Fruit fly (Drosophila melanogaster) whole organism, embryonic: ENCODE data around the gene senju.
A peak's percentile ranks its signal among the peaks of the same experiment; 100 is the strongest.

ENCODE experiments used
- Bdp1 ChIP-seq: fragments of 200-800 bp; sonication (Bioruptor generic); optimal IDR thresholded peaks from 3 replicates; lab custom pipeline; 2016; ENCODE audit warnings: missing biosample characterization, missing genetic modification characterization
- Bgb ChIP-seq: fragments of 200-800 bp; sonication (Bioruptor generic); IDR thresholded peaks from 2 replicates; pipeline ENCODE4 v1.3.6; 2022; ENCODE audit warnings: missing biosample characterization, missing genetic modification characterization; ENCODE audit not compliant: partially characterized antibody
- Blimp-1 ChIP-seq: fragments of 200-800 bp; sonication (Bioruptor generic); optimal IDR thresholded peaks from 3 replicates; lab custom pipeline; 2018; ENCODE audit warnings: missing biosample characterization, missing genetic modification characterization, mild to moderate bottlenecking, moderate library complexity, missing genetic modification reagents
- C15 ChIP-seq: fragments of 200-800 bp; sonication (Bioruptor generic); IDR thresholded peaks from 3 replicates; pipeline ENCODE4 v1.3.6; 2022; ENCODE audit warnings: missing biosample characterization, missing genetic modification characterization
- CG11093 ChIP-seq: fragments of 200-800 bp; sonication (Bioruptor generic); IDR thresholded peaks from 3 replicates; pipeline ENCODE4 v1.3.6; 2022; ENCODE audit warnings: missing biosample characterization, missing genetic modification characterization
- CG11456 ChIP-seq: fragments of 200-800 bp; sonication (Bioruptor generic); IDR thresholded peaks from 3 replicates; pipeline ENCODE4 v1.3.6; 2022; ENCODE audit warnings: missing biosample characterization, missing genetic modification characterization
- CG12071 ChIP-seq: fragments of 200-800 bp; sonication (Bioruptor generic); optimal IDR thresholded peaks from 3 replicates; lab custom pipeline; 2018; ENCODE audit warnings: missing biosample characterization, mild to moderate bottlenecking, missing genetic modification characterization
- CG12659 ChIP-seq: fragments of 200-800 bp; sonication (Bioruptor generic); optimal IDR thresholded peaks from 3 replicates; lab custom pipeline; 2017; ENCODE audit warnings: mild to moderate bottlenecking, missing biosample characterization, missing genetic modification reagents, missing genetic modification characterization
- CG13894 ChIP-seq: fragments of 200-800 bp; sonication (Bioruptor generic); optimal IDR thresholded peaks from 3 replicates; lab custom pipeline; 2018; ENCODE audit warnings: missing biosample characterization, mild to moderate bottlenecking, missing genetic modification characterization, moderate library complexity
- CG14667 ChIP-seq: fragments of 200-800 bp; sonication (Bioruptor generic); IDR thresholded peaks from 2 replicates; pipeline ENCODE4 v1.3.6; 2022; ENCODE audit warnings: missing biosample characterization, missing genetic modification characterization
- CG2120 ChIP-seq: fragments of 200-800 bp; sonication (Bioruptor generic); optimal IDR thresholded peaks from 3 replicates; lab custom pipeline; 2016; ENCODE audit warnings: missing biosample characterization, missing genetic modification characterization
- CG30020 ChIP-seq: fragments of 200-800 bp; optimal IDR thresholded peaks from 2 replicates; lab custom pipeline; 2019; ENCODE audit warnings: missing biosample characterization, mild to moderate bottlenecking, missing genetic modification characterization, moderate library complexity
- CG32772 ChIP-seq: fragments of 200-800 bp; sonication (Bioruptor generic); IDR thresholded peaks from 2 replicates; pipeline ENCODE4 v1.3.6; 2022; ENCODE audit warnings: missing biosample characterization, missing genetic modification characterization
- CG33557 ChIP-seq: fragments of 200-800 bp; sonication (Bioruptor generic); optimal IDR thresholded peaks from 2 replicates; lab custom pipeline; 2019; ENCODE audit warnings: missing biosample characterization, mild to moderate bottlenecking, missing genetic modification characterization, moderate library complexity
- CG34422 ChIP-seq: fragments of 200-800 bp; sonication (Bioruptor generic); IDR thresholded peaks from 3 replicates; pipeline ENCODE4 v1.3.6; 2022; ENCODE audit warnings: missing biosample characterization, missing genetic modification characterization
- CG3838 ChIP-seq: fragments of 200-800 bp; sonication (Bioruptor generic); optimal IDR thresholded peaks from 3 replicates; lab custom pipeline; 2016; ENCODE audit warnings: missing biosample characterization, missing genetic modification characterization
- CG4404 ChIP-seq: fragments of 200-800 bp; sonication (Bioruptor generic); IDR thresholded peaks from 2 replicates; pipeline ENCODE4 v1.3.6; 2022; ENCODE audit warnings: missing biosample characterization, missing genetic modification characterization
- CG6175 ChIP-seq: fragments of 200-800 bp; sonication (Bioruptor generic); IDR thresholded peaks from 3 replicates; pipeline ENCODE4 v1.3.6; 2022; ENCODE audit warnings: missing biosample characterization, missing genetic modification characterization
- CG6683 ChIP-seq: fragments of 200-800 bp; sonication (Bioruptor generic); optimal IDR thresholded peaks from 2 replicates; lab custom pipeline; 2017; ENCODE audit warnings: missing biosample characterization, mild to moderate bottlenecking, missing genetic modification characterization, missing genetic modification reagents
- E2f2 ChIP-seq: fragments of 200-800 bp; sonication (Bioruptor generic); IDR thresholded peaks from 2 replicates; pipeline ENCODE4 v1.3.6; 2022; ENCODE audit warnings: missing biosample characterization, missing genetic modification characterization
- Eip74EF ChIP-seq, 2 experiments: fragments of 200-800 bp in 1 of 2; fragments of >200 bp in 1 of 2; sonication (Bioruptor generic) in 1 of 2; optimal IDR thresholded peaks; 2 replicates each; lab custom pipeline; 2017 to 2019; ENCODE audit warnings: missing biosample characterization in 2 of 2, missing genetic modification characterization in 2 of 2, mild to moderate bottlenecking in 1 of 2, moderate library complexity in 1 of 2
- Ets65A ChIP-seq: fragments of 200-800 bp; sonication (Bioruptor generic); peaks from one replicate; lab custom pipeline; 2016; ENCODE audit warnings: missing biosample characterization, missing genetic modification characterization
- HLH3B ChIP-seq: fragments of 200-800 bp; sonication (Bioruptor generic); IDR thresholded peaks from 2 replicates; pipeline ENCODE4 v1.3.6; 2022; ENCODE audit warnings: missing biosample characterization, missing genetic modification characterization
- Hr78 ChIP-seq, 2 experiments: fragments of 200-800 bp in 1 of 2; fragments of >200 bp in 1 of 2; sonication (Bioruptor generic) in 1 of 2; optimal IDR thresholded peaks; 2 replicates each; lab custom pipeline; 2017 to 2019; ENCODE audit warnings: missing biosample characterization in 2 of 2, missing genetic modification characterization in 2 of 2, mild to moderate bottlenecking in 1 of 2, moderate library complexity in 1 of 2
- Lpt ChIP-seq: fragments of >200 bp; optimal IDR thresholded peaks from 2 replicates; lab custom pipeline; 2018; ENCODE audit warnings: missing biosample characterization, missing genetic modification characterization
- Med ChIP-seq: fragments of 200-800 bp; sonication (Bioruptor generic); peaks from one replicate; lab custom pipeline; 2016; ENCODE audit warnings: missing biosample characterization, missing genetic modification characterization, mild to moderate bottlenecking, inconsistent platforms, moderate library complexity
- NC2α ChIP-seq: fragments of 200-800 bp; sonication (Bioruptor generic); optimal IDR thresholded peaks from 2 replicates; lab custom pipeline; 2016; ENCODE audit warnings: missing biosample characterization, missing genetic modification characterization
- Rfx ChIP-seq: fragments of 200-800 bp; sonication (Bioruptor generic); IDR thresholded peaks from 2 replicates; pipeline ENCODE4 v1.3.6; 2022; ENCODE audit warnings: missing biosample characterization, missing genetic modification characterization
- btn ChIP-seq: fragments of 200-800 bp; sonication (Bioruptor generic); optimal IDR thresholded peaks from 2 replicates; lab custom pipeline; 2016; ENCODE audit warnings: missing biosample characterization, missing genetic modification characterization
- cad ChIP-seq: fragments of >200 bp; optimal IDR thresholded peaks from 2 replicates; lab custom pipeline; 2017; ENCODE audit warnings: missing biosample characterization, missing genetic modification characterization
- chinmo ChIP-seq: fragments of 200-800 bp; sonication (Bioruptor generic); IDR thresholded peaks from 4 replicates; pipeline ENCODE4 v1.3.6; 2022; ENCODE audit warnings: missing biosample characterization, missing genetic modification characterization; ENCODE audit not compliant: partially characterized antibody
- cwo ChIP-seq: fragments of 200-800 bp; sonication (Bioruptor generic); optimal IDR thresholded peaks from 3 replicates; lab custom pipeline; 2017; ENCODE audit warnings: missing biosample characterization, missing genetic modification characterization, mild to moderate bottlenecking, moderate library complexity, missing genetic modification reagents
- da ChIP-seq: fragments of 200-800 bp; sonication (Bioruptor generic); optimal IDR thresholded peaks from 2 replicates; lab custom pipeline; 2016; ENCODE audit warnings: missing biosample characterization, missing genetic modification characterization
- danr ChIP-seq: fragments of 200-800 bp; sonication (Bioruptor generic); IDR thresholded peaks from 2 replicates; pipeline ENCODE4 v1.3.6; 2022; ENCODE audit warnings: missing biosample characterization, missing genetic modification characterization
- dati ChIP-seq: fragments of 200-800 bp; sonication (Bioruptor generic); IDR thresholded peaks from 2 replicates; pipeline ENCODE4 v1.3.6; 2022; ENCODE audit warnings: missing biosample characterization, missing genetic modification characterization
- dm ChIP-seq: fragments of 200-800 bp; sonication (Bioruptor generic); optimal IDR thresholded peaks from 3 replicates; lab custom pipeline; 2016; ENCODE audit warnings: missing biosample characterization, missing genetic modification characterization
- ftz-f1 ChIP-seq: fragments of 200-800 bp; sonication (Bioruptor generic); optimal IDR thresholded peaks from 2 replicates; lab custom pipeline; 2016; ENCODE audit warnings: missing biosample characterization, missing genetic modification characterization
- grn ChIP-seq: fragments of 200-800 bp; sonication (Bioruptor generic); optimal IDR thresholded peaks from 3 replicates; lab custom pipeline; 2017; ENCODE audit warnings: missing biosample characterization, missing genetic modification characterization
- gro ChIP-seq: fragments of 200-800 bp; sonication (Bioruptor generic); optimal IDR thresholded peaks from 2 replicates; lab custom pipeline; 2016; ENCODE audit warnings: missing biosample characterization, missing genetic modification characterization
- her ChIP-seq: fragments of 200-800 bp; sonication (Bioruptor generic); optimal IDR thresholded peaks from 2 replicates; lab custom pipeline; 2016; ENCODE audit warnings: missing biosample characterization, missing genetic modification characterization
- ken ChIP-seq: fragments of 200-800 bp; sonication (Bioruptor generic); IDR thresholded peaks from 3 replicates; pipeline ENCODE4 v1.3.6; 2022; ENCODE audit warnings: missing biosample characterization, missing genetic modification characterization
- kni ChIP-seq: fragments of 200-800 bp; sonication (Bioruptor generic); optimal IDR thresholded peaks from 3 replicates; lab custom pipeline; 2017; ENCODE audit warnings: mild to moderate bottlenecking, missing biosample characterization, missing genetic modification reagents, missing genetic modification characterization
- lmd ChIP-seq: fragments of 200-800 bp; sonication (Bioruptor generic); IDR thresholded peaks from 2 replicates; pipeline ENCODE4 v1.3.6; 2022; ENCODE audit warnings: missing biosample characterization, missing genetic modification characterization
- nau ChIP-seq: fragments of 200-800 bp; sonication (Bioruptor generic); optimal IDR thresholded peaks from 3 replicates; lab custom pipeline; 2017; ENCODE audit warnings: missing biosample characterization, mild to moderate bottlenecking, missing genetic modification characterization, missing genetic modification reagents
- pfk ChIP-seq: fragments of 200-800 bp; sonication (Bioruptor generic); optimal IDR thresholded peaks from 2 replicates; lab custom pipeline; 2018; ENCODE audit warnings: missing biosample characterization, mild to moderate bottlenecking, missing genetic modification characterization, moderate library complexity
- sug ChIP-seq: fragments of 200-800 bp; optimal IDR thresholded peaks from 2 replicates; lab custom pipeline; 2019; ENCODE audit warnings: missing biosample characterization, mild to moderate bottlenecking, missing genetic modification characterization, moderate library complexity
- unc-4 ChIP-seq: fragments of 200-800 bp; sonication (Bioruptor generic); IDR thresholded peaks from 2 replicates; pipeline ENCODE4 v1.3.6; 2022; ENCODE audit warnings: missing biosample characterization, missing genetic modification characterization; ENCODE audit not compliant: partially characterized antibody
- wek ChIP-seq: fragments of 200-800 bp; sonication (Bioruptor generic); optimal IDR thresholded peaks from 3 replicates; lab custom pipeline; 2018; ENCODE audit warnings: missing biosample characterization, mild to moderate bottlenecking, missing genetic modification characterization, moderate library complexity

senju gene

dm6 chr2L:5044361-5044891, 8.2 kb upstream of the senju start, which contains the start of gene CG31650 (continued):
- TF ChIP-seq CG6175 (GFP tag; lab: Robert Waterston, UW) (peak; percentile 42; the same call in 2 of the 3 replicates), CG14667 (GFP tag; lab: Robert Waterston, UW) (no peak), Hr78 (GFP tag; optimal IDR thresholded peaks at IDR 0.05; lab: Kevin White, UChicago) (peak in 1 of 2 experiments; percentile 90), dati (GFP tag; lab: Robert Waterston, UW) (no peak), CG2120 (GFP tag; lab: Kevin White, UChicago) (no peak), grn (GFP tag; lab: Kevin White, UChicago) (peak; percentile 69), CG13894 (tag; lab: Kevin White, UChicago) (peak; percentile 33), Blimp-1 (GFP tag; lab: Kevin White, UChicago) (peak; percentile 42), ken (GFP tag; lab: Robert Waterston, UW) (peak; percentile 12; the same call in 1 of the 3 replicates), Rfx (GFP tag; lab: Robert Waterston, UW) (peak; percentile 6; the same call in 1 of the 2 replicates), wek (GFP tag; lab: Kevin White, UChicago) (peak; percentile 18), kni (peak; percentile 65), ftz-f1 (GFP tag; lab: Kevin White, UChicago) (peak; percentile 11), E2f2 (GFP tag; lab: Robert Waterston, UW) (no peak), danr (no peak), Med (GFP tag; lab: Kevin White, UChicago) (peak; percentile 35), unc-4 (0 out of 2 replicates have a peak, but pooled peaks have one; percentile 37), CG32772 (GFP tag; lab: Robert Waterston, UW) (peak; percentile 27; the same call in 1 of the 2 replicates), Ets65A (GFP tag; lab: Kevin White, UChicago) (peak; percentile 32), btn (GFP tag; lab: Kevin White, UChicago) (peak; percentile 13)
- TF ChIP-seq, all 482 proteins: peak for 32

dm6 chr2L:5044892-5045619, 7.6 kb upstream of the senju start:
- no peak for TF ChIP-seq Bgb (GFP tag; lab: Robert Waterston, UW)
- TF ChIP-seq her, result peak; percentile 34
- no peak for TF ChIP-seq pfk (GFP tag; lab: Kevin White, UChicago)
- TF ChIP-seq nau (GFP tag; lab: Kevin White, UChicago), result peak; percentile 16
- no peak for TF ChIP-seq cad (GFP tag; lab: Kevin White, UChicago)
- TF ChIP-seq CG34422, result peak; percentile 48; the same call in 2 of the 3 replicates
- peak; percentile 53 for TF ChIP-seq cwo (GFP tag; lab: Kevin White, UChicago)
- TF ChIP-seq CG6175 (GFP tag; lab: Robert Waterston, UW), result no peak
- TF ChIP-seq sug, result no peak
- TF ChIP-seq CG11456 (GFP tag; lab: Robert Waterston, UW), result peak; percentile 79; the same call in 2 of the 3 replicates
- TF ChIP-seq CG12659 (GFP tag; lab: Kevin White, UChicago), result peak; percentile 65
- TF ChIP-seq C15 (GFP tag; lab: Robert Waterston, UW), result 0 out of 3 replicates have a peak, but pooled peaks have one; percentile 21
- no peak for TF ChIP-seq CG12071 (GFP tag; lab: Kevin White, UChicago)
- no peak for TF ChIP-seq gro (GFP tag; lab: Kevin White, UChicago)
- no peak for TF ChIP-seq da
- TF ChIP-seq Bdp1 (GFP tag; lab: Kevin White, UChicago), result no peak
- TF ChIP-seq lmd (GFP tag; lab: Robert Waterston, UW), result peak; percentile 54; the same call in 1 of the 2 replicates
- no peak for TF ChIP-seq Lpt
- TF ChIP-seq Eip74EF (GFP tag; optimal IDR thresholded peaks at IDR 0.05; lab: Kevin White, UChicago), result peak in 1 of 2 experiments; percentile 55
- no peak for TF ChIP-seq CG3838 (GFP tag; lab: Kevin White, UChicago)
- TF ChIP-seq NC2α (GFP tag; lab: Kevin White, UChicago), result no peak
- TF ChIP-seq CG4404 (GFP tag; lab: Robert Waterston, UW), result peak; percentile 27; the same call in 1 of the 2 replicates
- no peak for TF ChIP-seq CG11093 (GFP tag; lab: Robert Waterston, UW)
- peak; percentile 25 for TF ChIP-seq HLH3B (GFP tag; lab: Robert Waterston, UW)
- TF ChIP-seq dm (GFP tag; lab: Kevin White, UChicago), result no peak
- no peak for TF ChIP-seq CG30020 (tag; lab: Kevin White, UChicago)
- TF ChIP-seq CG33557, result no peak
- no peak for TF ChIP-seq CG6683 (GFP tag; lab: Kevin White, UChicago)
- no peak for TF ChIP-seq chinmo (GFP tag; lab: Robert Waterston, UW)
